Fruit fly (Drosophila melanogaster): ENCODE results near the gene Rcc1.

Gene Rcc1

DNA sequence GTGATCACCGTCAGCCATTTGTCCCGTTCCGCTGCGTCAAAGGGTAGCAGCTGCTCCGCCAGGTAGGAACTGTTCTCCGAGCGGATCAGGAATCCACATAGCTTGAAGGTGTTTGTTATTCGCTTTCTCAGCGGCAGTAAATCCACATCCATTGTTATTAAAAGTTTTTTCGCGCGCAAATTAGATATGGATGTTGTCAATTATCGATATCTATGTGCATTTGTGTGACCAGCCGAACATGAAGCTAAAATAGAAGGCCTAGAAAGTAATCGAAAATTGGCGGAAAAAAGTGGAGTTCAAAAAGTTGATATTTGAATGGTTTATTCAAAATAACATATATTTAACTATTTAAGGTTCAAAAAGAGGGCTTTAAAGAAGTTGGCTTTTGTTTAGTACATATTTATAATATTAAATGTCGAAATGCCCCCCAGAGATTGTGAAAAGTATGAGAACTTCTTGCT is 35.3 kb downstream of the Rcc1 start, which contains the start of the genes PolE2 and CG5592 (continued):
- TF ChIP-seq lola (GFP tag; optimal IDR thresholded peaks at IDR 0.05) (no peak), CG9215 (GFP tag; IDR thresholded peaks at IDR 0.05) (no peak), Dbx (GFP tag; IDR thresholded peaks at IDR 0.05) (no peak), CG13123 (GFP tag; optimal IDR thresholded peaks at IDR 0.05) (no peak), CG32532 (GFP tag; IDR thresholded peaks at IDR 0.05) (no peak), Ptx1 (GFP tag; IDR thresholded peaks at IDR 0.05) (no peak), gfzf (GFP tag; optimal IDR thresholded peaks at IDR 0.05) (peak; percentile 76), stwl (tag; optimal IDR thresholded peaks at IDR 0.05) (peak; percentile 52), trem (tag; optimal IDR thresholded peaks at IDR 0.05) (peak; percentile 37), CG14710 (tag; optimal IDR thresholded peaks at IDR 0.05) (peak; percentile 14), HmgZ (tag; optimal IDR thresholded peaks at IDR 0.05) (peak; percentile 29), CG16863 (GFP tag; optimal IDR thresholded peaks at IDR 0.05) (no peak), bbx (GFP tag; IDR thresholded peaks at IDR 0.05; ENCODE audit: partially characterized antibody) (peak; percentile 50), Scr (GFP tag; IDR thresholded peaks at IDR 0.05; ENCODE audit: partially characterized antibody) (peak; percentile 40), CG2875 (GFP tag; optimal IDR thresholded peaks at IDR 0.05) (no peak), ERR (GFP tag; optimal IDR thresholded peaks at IDR 0.05) (no peak), CG9727 (GFP tag; optimal IDR thresholded peaks at IDR 0.05) (no peak), Rfx (GFP tag; IDR thresholded peaks at IDR 0.05) (no peak), CG4404 (GFP tag; IDR thresholded peaks at IDR 0.05) (no peak), CG9797 (GFP tag; optimal IDR thresholded peaks at IDR 0.05) (peak; percentile 40), Sry-δ (GFP tag; optimal IDR thresholded peaks at IDR 0.05) (peak; percentile 87), ranshi (GFP tag; IDR thresholded peaks at IDR 0.05) (no peak), CG3995 (GFP tag; optimal IDR thresholded peaks at IDR 0.05) (no peak), eyg (GFP tag; optimal IDR thresholded peaks at IDR 0.05) (no peak), sug (tag; optimal IDR thresholded peaks at IDR 0.05) (no peak), CG4854 (GFP tag; optimal IDR thresholded peaks at IDR 0.05) (no peak), CG13424 (tag; optimal IDR thresholded peaks at IDR 0.05) (no peak), Xbp1 (GFP tag; optimal IDR thresholded peaks at IDR 0.05) (no peak), E2f2 (GFP tag; IDR thresholded peaks at IDR 0.05) (peak; percentile 99), CG15514 (GFP tag; optimal IDR thresholded peaks at IDR 0.05) (peak; percentile 22), CG33557 (GFP tag; optimal IDR thresholded peaks at IDR 0.05) (no peak), salm (tag; optimal IDR thresholded peaks at IDR 0.05) (no peak)

DNA sequence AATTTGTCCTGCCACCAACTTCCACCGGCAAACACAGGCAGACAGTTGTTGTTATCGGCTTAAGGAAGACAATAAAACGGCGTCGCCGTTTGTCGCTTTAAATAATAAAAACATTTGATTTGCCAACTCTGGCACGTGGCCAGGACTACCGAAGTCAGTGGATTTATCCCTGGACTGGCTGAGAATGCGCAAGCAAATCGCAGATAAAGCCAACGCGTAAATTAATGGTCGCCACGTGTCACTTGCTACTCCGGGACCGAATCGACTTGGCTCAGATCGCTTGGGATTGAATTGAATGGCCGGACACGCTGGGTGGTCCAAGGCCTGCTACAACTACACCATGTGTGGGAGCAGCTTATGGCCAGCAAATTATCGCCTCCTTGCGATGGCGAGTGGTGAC is 39.5 kb downstream of the Rcc1 start:
- TF ChIP-seq ac (GFP tag; optimal IDR thresholded peaks at IDR 0.05) (no peak), hbn (GFP tag; IDR thresholded peaks at IDR 0.05; ENCODE audit: partially characterized antibody) (no peak), BEAF-32 (GFP tag; optimal IDR thresholded peaks at IDR 0.05) (no peak), jumu (GFP tag; optimal IDR thresholded peaks at IDR 0.05) (no peak), ind (GFP tag; optimal IDR thresholded peaks at IDR 0.05) (no peak), danr (GFP tag; IDR thresholded peaks at IDR 0.05) (no peak), kni (GFP tag; optimal IDR thresholded peaks at IDR 0.05) (no peak), CG11456 (GFP tag; IDR thresholded peaks at IDR 0.05) (no peak), CG4282 (GFP tag; optimal IDR thresholded peaks at IDR 0.05) (no peak), D (optimal IDR thresholded peaks at IDR 0.05) (no peak), D (GFP tag; optimal IDR thresholded peaks at IDR 0.05) (peak; percentile 19), H2.0 (GFP tag; IDR thresholded peaks at IDR 0.05) (no peak), chn (GFP tag; optimal IDR thresholded peaks at IDR 0.05) (no peak), CG18262 (tag; optimal IDR thresholded peaks at IDR 0.05) (no peak), CG15011 (GFP tag; optimal IDR thresholded peaks at IDR 0.05) (no peak), CG3726 (GFP tag; IDR thresholded peaks at IDR 0.05) (no peak), CG7745 (tag; optimal IDR thresholded peaks at IDR 0.05) (no peak), da (GFP tag; optimal IDR thresholded peaks at IDR 0.05) (no peak), Hr51 (GFP tag; optimal IDR thresholded peaks at IDR 0.05) (no peak), CG14860 (GFP tag; IDR thresholded peaks at IDR 0.05; ENCODE audit: partially characterized antibody) (no peak), nerfin-1 (tag; optimal IDR thresholded peaks at IDR 0.05) (peak; percentile 22)

Data from whole organism, embryonic.